Fruit fly (Drosophila melanogaster): Measurements from ENCODE around the gene CG31122.

Gene CG31122

dm6 chr3R:18398954-18399697 is 13.5 kb downstream of the CG31122 start, which contains the start of gene Vha100-2 (continued):
- no peak for TF ChIP-seq Blimp-1 (GFP tag; optimal IDR thresholded peaks at IDR 0.05)
- TF ChIP-seq Ets21C (GFP tag; optimal IDR thresholded peaks at IDR 0.05): no peak
- TF ChIP-seq CG32006 (GFP tag; optimal IDR thresholded peaks at IDR 0.05): peak; percentile 30
- peak; percentile 69 for TF ChIP-seq Sox14 (GFP tag; optimal IDR thresholded peaks at IDR 0.05)
- TF ChIP-seq net (GFP tag; optimal IDR thresholded peaks at IDR 0.05): no peak
- no peak for TF ChIP-seq CG9139 (GFP tag; optimal IDR thresholded peaks at IDR 0.05)
- no peak for TF ChIP-seq CG4318 (GFP tag; optimal IDR thresholded peaks at IDR 0.05)
- peak; percentile 44; the same call in 1 of the 2 replicates for TF ChIP-seq CG15336 (GFP tag; IDR thresholded peaks at IDR 0.05)
- no peak for TF ChIP-seq Eip93F (GFP tag; optimal IDR thresholded peaks at IDR 0.05)
- no peak for TF ChIP-seq CG6792 (GFP tag; optimal IDR thresholded peaks at IDR 0.05)

DNA sequence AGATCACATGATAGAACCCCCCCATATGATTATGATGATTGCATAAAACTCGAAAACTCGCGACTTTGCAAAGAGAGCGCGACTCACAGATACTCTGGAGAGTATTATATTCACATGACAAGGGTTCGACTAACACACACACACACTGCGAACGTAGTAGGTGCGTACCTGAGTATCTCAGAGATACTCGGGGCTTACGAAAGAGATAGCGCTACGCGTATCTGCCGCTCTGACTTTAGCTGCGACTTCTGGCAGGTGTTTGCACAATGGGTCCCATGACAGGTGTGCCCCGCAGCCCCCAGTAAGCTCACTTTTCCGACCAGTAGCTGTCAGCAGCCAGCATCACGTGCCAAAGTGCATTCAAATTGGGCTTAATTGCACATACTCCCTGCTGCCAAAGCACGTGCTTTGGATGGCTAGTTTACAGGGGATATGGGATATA is 14.2 kb downstream of the CG31122 start:
- TF ChIP-seq CG6854 (GFP tag; optimal IDR thresholded peaks at IDR 0.05) (peak; percentile 2), achi (GFP tag; optimal IDR thresholded peaks at IDR 0.05) (peak; percentile 47), Gug (GFP tag; IDR thresholded peaks at IDR 0.05) (no peak), CG7368 (GFP tag; optimal IDR thresholded peaks at IDR 0.05) (no peak), Eip78C (GFP tag) (peak; percentile 67), ss (GFP tag; optimal IDR thresholded peaks at IDR 0.05) (peak in 1 of 2 experiments; percentile 22), vri (GFP tag; optimal IDR thresholded peaks at IDR 0.05) (peak; percentile 51), fd85E (GFP tag; optimal IDR thresholded peaks at IDR 0.05) (no peak), fkh (GFP tag; optimal IDR thresholded peaks at IDR 0.05) (peak; percentile 76), CG6808 (GFP tag; optimal IDR thresholded peaks at IDR 0.05) (peak; percentile 3)

dm6 chr3R:18397834-18398378 is 14.8 kb downstream of the CG31122 start:
- no peak for TF ChIP-seq achi (GFP tag; optimal IDR thresholded peaks at IDR 0.05)
- TF ChIP-seq CG8319 (GFP tag; optimal IDR thresholded peaks at IDR 0.05): no peak
- no peak for TF ChIP-seq CG9139 (GFP tag; optimal IDR thresholded peaks at IDR 0.05)
- no peak for TF ChIP-seq CG10669 (GFP tag; optimal IDR thresholded peaks at IDR 0.05)
- TF ChIP-seq CG3032 (tag; optimal IDR thresholded peaks at IDR 0.05): peak; percentile 50
- peak; percentile 23; the same call in 1 of the 2 replicates for TF ChIP-seq CG11294 (GFP tag; IDR thresholded peaks at IDR 0.05)
- peak; percentile 80 for TF ChIP-seq CG6163 (GFP tag; IDR thresholded peaks at IDR 0.05)
- no peak for TF ChIP-seq ss (GFP tag; optimal IDR thresholded peaks at IDR 0.05)
- TF ChIP-seq Ets21C (GFP tag; optimal IDR thresholded peaks at IDR 0.05): no peak
- TF ChIP-seq Blimp-1 (GFP tag; optimal IDR thresholded peaks at IDR 0.05): no peak
- TF ChIP-seq Eip93F (GFP tag; optimal IDR thresholded peaks at IDR 0.05): no peak

DNA sequence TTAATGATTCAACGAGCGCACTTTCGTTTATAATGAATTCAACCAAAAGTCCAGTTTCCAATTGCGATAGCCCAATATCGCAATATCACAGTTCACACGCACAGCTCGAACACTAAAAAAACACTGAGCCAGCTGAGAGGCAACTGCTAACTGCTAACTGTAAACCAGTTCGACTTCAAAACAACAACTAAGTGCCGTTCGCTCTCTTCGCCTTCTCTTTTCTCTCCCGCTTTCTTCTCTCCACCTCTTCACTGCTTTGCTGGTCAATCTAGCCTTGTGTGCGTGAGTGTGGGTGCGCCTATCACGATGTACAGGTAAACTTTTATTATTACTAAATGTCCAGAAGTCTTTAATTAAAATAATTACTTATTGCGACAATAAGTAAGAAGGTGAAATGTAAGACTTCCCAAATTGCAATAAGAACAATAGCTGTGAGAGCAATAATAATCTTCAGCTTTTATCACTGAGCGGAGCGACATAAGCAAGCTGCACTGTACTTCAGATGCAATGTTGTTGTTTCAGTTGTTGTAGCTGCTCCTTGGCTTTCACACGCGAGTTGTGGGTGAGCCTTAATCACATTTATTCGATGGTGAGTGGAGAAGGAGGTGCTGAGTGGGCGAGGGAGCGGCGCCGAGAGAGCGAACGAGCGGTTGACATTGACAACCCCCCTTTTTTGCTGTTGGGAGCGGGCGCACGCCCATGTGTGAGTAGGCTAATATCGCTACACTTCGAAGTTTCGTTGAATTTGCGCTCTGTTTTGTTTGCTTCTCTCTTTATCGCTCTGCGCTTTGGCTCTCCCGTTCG is 15.7 kb downstream of the CG31122 start, which contains the start of gene Vti1b:
TSS of gene Vti1b (plus strand) at position 195 of the 804 bp plus-strand sequence.
- TF ChIP-seq vri (GFP tag; optimal IDR thresholded peaks at IDR 0.05) (peak; percentile 96), CG11294 (GFP tag; IDR thresholded peaks at IDR 0.05) (peak; percentile 97), Eip78C (GFP tag) (peak; percentile 100), salr (GFP tag; optimal IDR thresholded peaks at IDR 0.05) (peak; percentile 95 to 97), CG32006 (GFP tag; optimal IDR thresholded peaks at IDR 0.05) (peak; percentile 99), CG15336 (GFP tag; IDR thresholded peaks at IDR 0.05) (peak; percentile 99), CG11902 (GFP tag; optimal IDR thresholded peaks at IDR 0.05) (peak; percentile 97), CG8119 (GFP tag; IDR thresholded peaks at IDR 0.05) (peak; percentile 99), svp (GFP tag) (peak; percentile 100), CG6854 (GFP tag; optimal IDR thresholded peaks at IDR 0.05) (peak; percentile 93), achi (GFP tag; optimal IDR thresholded peaks at IDR 0.05) (peak; percentile 98), CG3919 (GFP tag; optimal IDR thresholded peaks at IDR 0.05) (peak; percentile 99), CG34406 (GFP tag; optimal IDR thresholded peaks at IDR 0.05) (peak; percentile 98), Eip93F (GFP tag; optimal IDR thresholded peaks at IDR 0.05) (peak; percentile 84), Met (GFP tag; optimal IDR thresholded peaks at IDR 0.05) (peak; percentile 98), spab (GFP tag; optimal IDR thresholded peaks at IDR 0.05) (peak; percentile 96), ss (GFP tag; optimal IDR thresholded peaks at IDR 0.05) (peak; percentile 92 to 95), CG8632 (GFP tag; optimal IDR thresholded peaks at IDR 0.05) (peak; percentile 98), Sox15 (GFP tag; optimal IDR thresholded peaks at IDR 0.05) (peak; percentile 97), CG16779 (tag; optimal IDR thresholded peaks at IDR 0.05) (peak; percentile 93), fd59A (GFP tag; optimal IDR thresholded peaks at IDR 0.05) (peak; percentile 96), CG6163 (GFP tag; IDR thresholded peaks at IDR 0.05) (peak; percentile 98), CG6792 (GFP tag; optimal IDR thresholded peaks at IDR 0.05) (peak; percentile 98), topi (GFP tag; optimal IDR thresholded peaks at IDR 0.05) (peak; percentile 98), cyc (GFP tag; optimal IDR thresholded peaks at IDR 0.05) (peak; percentile 98), eg (GFP tag; IDR thresholded peaks at IDR 0.05) (peak; percentile 98)

Measured in whole organism, prepupa.